Fruit fly (Drosophila melanogaster) whole organism, adult: Measurements from ENCODE around the gene RpS14b.
A peak's percentile ranks its signal among the peaks of the same experiment; 100 is the strongest.

Experiments used
- CG11617 ChIP-seq: fragments of 200-800 bp; sonication (Bioruptor generic); optimal IDR thresholded peaks from 2 replicates; lab custom pipeline; 2017; ENCODE audit warnings: mild to moderate bottlenecking, missing biosample characterization, missing genetic modification reagents, missing genetic modification characterization
- CG12768 ChIP-seq: fragments of 200-800 bp; sonication (Bioruptor generic); optimal IDR thresholded peaks from 2 replicates; lab custom pipeline; 2017; ENCODE audit warnings: missing biosample characterization, missing genetic modification characterization, mild to moderate bottlenecking, moderate library complexity, missing genetic modification reagents
- CG14711 ChIP-seq: fragments of 200-800 bp; sonication (Bioruptor generic); optimal IDR thresholded peaks from 2 replicates; lab custom pipeline; 2018; ENCODE audit warnings: missing biosample characterization, mild to moderate bottlenecking, missing genetic modification characterization, moderate library complexity
- CG1620 ChIP-seq: fragments of 200-800 bp; sonication (Bioruptor generic); optimal IDR thresholded peaks from 2 replicates; lab custom pipeline; 2016; ENCODE audit warnings: missing biosample characterization, missing genetic modification characterization
- CG33017 ChIP-seq: fragments of 200-800 bp; sonication (Bioruptor generic); optimal IDR thresholded peaks from 2 replicates; lab custom pipeline; 2018; ENCODE audit warnings: missing biosample characterization, mild to moderate bottlenecking, missing genetic modification characterization, moderate library complexity
- CG5204 ChIP-seq: fragments of 200-800 bp; sonication (Bioruptor generic); optimal IDR thresholded peaks from 2 replicates; lab custom pipeline; 2016; ENCODE audit warnings: missing biosample characterization, missing genetic modification characterization
- CG7045 ChIP-seq: fragments of 200-800 bp; sonication (Bioruptor generic); optimal IDR thresholded peaks from 2 replicates; lab custom pipeline; 2017; ENCODE audit warnings: missing biosample characterization, mild to moderate bottlenecking, missing genetic modification characterization
- CG7101 ChIP-seq: fragments of 200-800 bp; sonication (Bioruptor generic); optimal IDR thresholded peaks from 2 replicates; lab custom pipeline; 2018; ENCODE audit warnings: missing biosample characterization, mild to moderate bottlenecking, missing genetic modification characterization, moderate library complexity
- Clk ChIP-seq: fragments of 200-800 bp; sonication (Bioruptor generic); optimal IDR thresholded peaks from 2 replicates; lab custom pipeline; 2017; ENCODE audit warnings: missing biosample characterization, missing genetic modification characterization
- Crg-1 ChIP-seq: fragments of 200-800 bp; sonication (Bioruptor generic); optimal IDR thresholded peaks from 2 replicates; lab custom pipeline; 2016; ENCODE audit warnings: missing biosample characterization, missing genetic modification characterization
- Hr96 ChIP-seq: fragments of 200-800 bp; sonication (Bioruptor generic); optimal IDR thresholded peaks from 2 replicates; lab custom pipeline; 2016; ENCODE audit warnings: missing biosample characterization, missing genetic modification characterization
- Mnt ChIP-seq: fragments of 200-800 bp; sonication (Bioruptor generic); optimal IDR thresholded peaks from 2 replicates; lab custom pipeline; 2016; ENCODE audit warnings: missing biosample characterization, mild to moderate bottlenecking, missing genetic modification characterization
- bab1 ChIP-seq: fragments of 200-800 bp; sonication (Bioruptor generic); optimal IDR thresholded peaks from 3 replicates; lab custom pipeline; 2019; ENCODE audit warnings: missing biosample characterization, mild to moderate bottlenecking, missing genetic modification characterization, moderate library complexity
- cic ChIP-seq: fragments of 200-800 bp; sonication (Bioruptor generic); optimal IDR thresholded peaks from 2 replicates; lab custom pipeline; 2017; ENCODE audit warnings: missing biosample characterization, mild to moderate bottlenecking, missing genetic modification characterization, moderate library complexity
- cnc ChIP-seq, 2 experiments: fragments of >200 bp; optimal IDR thresholded peaks; 2 replicates each; lab custom pipeline; 2017
- kay ChIP-seq: fragments of 200-800 bp; sonication (Bioruptor generic); peaks from one replicate; lab custom pipeline; 2016; ENCODE audit warnings: missing biosample characterization, missing genetic modification characterization, borderline replicate concordance
- ovo ChIP-seq: fragments of 200-800 bp; sonication (Bioruptor generic); optimal IDR thresholded peaks from 2 replicates; lab custom pipeline; 2016; ENCODE audit warnings: missing biosample characterization, missing genetic modification characterization
- pad ChIP-seq: fragments of 200-800 bp; sonication (Bioruptor generic); optimal IDR thresholded peaks from 3 replicates; lab custom pipeline; 2017; ENCODE audit warnings: missing biosample characterization, missing genetic modification characterization, mild to moderate bottlenecking, moderate library complexity, missing genetic modification reagents
- tj ChIP-seq: fragments of 200-800 bp; sonication (Bioruptor generic); optimal IDR thresholded peaks from 3 replicates; lab custom pipeline; 2017; ENCODE audit warnings: missing biosample characterization, mild to moderate bottlenecking, missing genetic modification characterization, moderate library complexity
- toe ChIP-seq: fragments of 200-800 bp; sonication (Bioruptor generic); optimal IDR thresholded peaks from 2 replicates; lab custom pipeline; 2016; ENCODE audit warnings: missing biosample characterization, missing genetic modification characterization

RpS14b gene

DNA sequence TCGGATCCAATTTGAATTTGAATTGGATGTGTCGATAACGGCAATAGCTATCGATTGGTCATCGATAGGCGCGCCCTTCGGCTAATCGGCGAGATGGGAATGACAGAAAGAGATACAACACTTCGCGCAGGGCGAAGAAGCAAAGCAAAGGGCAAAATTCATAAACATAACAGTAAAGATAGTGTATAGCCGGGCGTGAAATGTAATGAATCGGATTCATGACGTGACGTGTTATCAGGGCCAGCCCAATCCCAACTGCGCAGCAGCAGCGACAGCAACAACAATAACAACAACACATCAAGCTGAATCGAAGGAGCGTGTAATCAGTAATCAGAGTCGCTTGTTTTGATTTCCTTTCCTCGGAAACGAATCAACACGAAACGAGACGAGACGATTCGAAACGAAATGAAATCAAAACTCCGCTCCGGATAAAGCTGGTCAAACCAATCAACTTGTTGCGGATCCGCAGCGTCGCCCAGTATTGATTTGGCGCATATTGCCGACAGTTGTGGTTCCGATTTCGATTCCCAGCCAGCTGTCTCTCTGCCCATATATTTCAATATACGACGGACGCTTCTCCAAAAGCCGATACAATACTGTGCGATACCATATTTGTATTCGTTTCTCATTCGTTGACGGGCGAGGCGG, 22.6 kb upstream of the RpS14b start, which contains the start of gene snz:
snz (plus strand) TSS at position 107 of the 648 bp plus-strand sequence.
- TF ChIP-seq Mnt (GFP tag; lab: Kevin White, UChicago) (peak; percentile 35), CG14711 (tag; lab: Kevin White, UChicago) (peak; percentile 18), Clk (no peak), pad (no peak), CG11617 (GFP tag; lab: Kevin White, UChicago) (peak; percentile 20), cnc (optimal IDR thresholded peaks at IDR 0.05; lab: Kevin White, UChicago) (no peak), tj (GFP tag; lab: Kevin White, UChicago) (peak; percentile 46), CG12768 (no peak), cic (GFP tag; lab: Kevin White, UChicago) (peak; percentile 62), CG7101 (tag; lab: Kevin White, UChicago) (peak; percentile 38), CG7045 (GFP tag; lab: Kevin White, UChicago) (no peak), Crg-1 (no peak), bab1 (peak; percentile 11), CG5204 (no peak), Hr96 (no peak), CG1620 (GFP tag; lab: Kevin White, UChicago) (no peak), kay (GFP tag; lab: Kevin White, UChicago) (no peak), CG33017 (tag; lab: Kevin White, UChicago) (no peak), toe (GFP tag; lab: Kevin White, UChicago) (no peak), ovo (GFP tag; lab: Kevin White, UChicago) (peak; percentile 50)

DNA sequence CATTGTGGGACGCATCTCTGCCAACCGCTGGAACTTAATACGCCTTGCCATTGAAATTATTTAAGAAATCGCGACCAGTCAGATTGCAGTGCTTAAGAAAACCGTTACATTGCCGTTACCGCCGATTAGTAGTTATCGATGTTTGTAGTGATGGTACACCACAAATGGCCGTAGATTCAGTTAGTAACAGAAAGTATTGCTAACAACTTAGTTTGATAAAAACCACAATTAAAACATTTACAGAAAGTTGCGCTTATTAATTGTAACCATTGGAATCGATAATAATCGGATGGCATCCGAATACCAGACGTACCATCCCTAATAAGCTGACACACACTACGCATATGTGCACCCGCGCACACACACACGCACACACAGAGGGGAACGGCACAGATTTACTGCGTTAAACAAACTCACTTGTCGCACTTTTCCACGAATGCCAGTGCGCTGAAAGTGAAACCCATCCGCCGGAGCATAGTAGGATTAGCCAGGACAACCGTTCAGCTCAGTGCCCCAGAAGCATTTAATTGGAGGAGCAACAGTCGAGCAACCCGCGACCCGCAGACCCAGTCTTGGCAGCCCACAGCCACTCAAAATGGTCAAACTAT, 14.5 kb upstream of the RpS14b start, which contains the start of the genes hdm and Ykt6:
hdm (minus strand) TSS at position 51 of the 608 bp plus-strand sequence.
Ykt6 (plus strand) TSS at position 329 of the 608 bp plus-strand sequence.
- TF ChIP-seq CG11617 (GFP tag; lab: Kevin White, UChicago): peak; percentile 77
- TF ChIP-seq tj (GFP tag; lab: Kevin White, UChicago): peak; percentile 72
- TF ChIP-seq bab1: peak; percentile 91
- peak; percentile 38 for TF ChIP-seq CG12768
- TF ChIP-seq toe (GFP tag; lab: Kevin White, UChicago): peak; percentile 86
- no peak for TF ChIP-seq Hr96
- TF ChIP-seq cic (GFP tag; lab: Kevin White, UChicago): peak; percentile 11
- no peak for TF ChIP-seq cnc (optimal IDR thresholded peaks at IDR 0.05; lab: Kevin White, UChicago)
- TF ChIP-seq CG33017 (tag; lab: Kevin White, UChicago): peak; percentile 42
- TF ChIP-seq kay (GFP tag; lab: Kevin White, UChicago): no peak
- no peak for TF ChIP-seq CG7045 (GFP tag; lab: Kevin White, UChicago)
- TF ChIP-seq Mnt (GFP tag; lab: Kevin White, UChicago): peak; percentile 83
- TF ChIP-seq Clk: no peak
- peak; percentile 84 for TF ChIP-seq CG7101 (tag; lab: Kevin White, UChicago)
- no peak for TF ChIP-seq CG5204
- TF ChIP-seq CG1620 (GFP tag; lab: Kevin White, UChicago): peak; percentile 88
- peak; percentile 84 for TF ChIP-seq Crg-1
- TF ChIP-seq pad: peak; percentile 96
- TF ChIP-seq ovo (GFP tag; lab: Kevin White, UChicago): peak; percentile 92
- peak; percentile 82 for TF ChIP-seq CG14711 (tag; lab: Kevin White, UChicago)

DNA sequence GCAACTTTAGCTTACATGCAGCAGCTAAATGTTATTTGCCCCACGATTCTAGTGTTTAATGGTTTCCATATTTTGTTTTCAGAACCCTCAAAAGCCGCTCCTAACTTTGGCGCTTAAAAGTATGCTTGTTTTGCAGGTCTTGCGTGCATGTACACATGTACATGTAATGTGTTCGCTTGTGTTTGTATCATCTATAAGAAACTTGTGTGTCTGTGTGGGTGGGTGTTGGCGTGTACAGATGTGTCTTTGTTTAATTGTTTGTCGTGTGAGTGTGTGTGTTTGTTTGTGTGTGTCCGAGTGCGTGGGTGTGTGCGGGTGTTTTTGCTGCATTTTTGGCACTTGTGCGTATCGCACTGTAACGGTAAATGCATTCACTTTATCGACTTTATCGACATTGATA, 11.6 kb upstream of the RpS14b start:
- TF ChIP-seq CG14711 (tag; lab: Kevin White, UChicago): no peak
- no peak for TF ChIP-seq CG11617 (GFP tag; lab: Kevin White, UChicago)
- TF ChIP-seq Crg-1: no peak
- no peak for TF ChIP-seq Hr96
- no peak for TF ChIP-seq pad
- TF ChIP-seq bab1: no peak

DNA sequence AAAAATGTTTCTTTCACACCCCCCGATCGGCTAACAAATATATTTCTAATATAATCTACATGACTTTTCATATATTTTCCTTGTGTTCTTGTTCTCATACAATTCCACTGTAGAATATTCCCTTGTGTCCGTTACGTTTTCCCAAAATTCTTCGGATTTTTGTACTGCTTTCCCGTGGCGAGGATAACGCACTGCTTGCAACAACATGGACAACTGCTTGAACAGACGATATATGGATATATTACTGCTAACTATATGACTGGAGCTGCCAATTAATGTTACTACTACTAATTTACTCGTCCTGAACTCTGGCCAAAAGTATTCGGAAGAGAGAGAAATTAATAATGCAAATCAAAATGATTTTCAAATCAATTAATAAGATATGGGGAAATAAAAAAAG, 9.8 kb upstream of the RpS14b start:
- TF ChIP-seq bab1: no peak
- no peak for TF ChIP-seq CG5204
- TF ChIP-seq ovo (GFP tag; lab: Kevin White, UChicago): no peak
- no peak for TF ChIP-seq kay (GFP tag; lab: Kevin White, UChicago)
- no peak for TF ChIP-seq cic (GFP tag; lab: Kevin White, UChicago)
- no peak for TF ChIP-seq cnc (optimal IDR thresholded peaks at IDR 0.05; lab: Kevin White, UChicago)
- no peak for TF ChIP-seq CG12768
- no peak for TF ChIP-seq tj (GFP tag; lab: Kevin White, UChicago)
- TF ChIP-seq Crg-1: no peak
- no peak for TF ChIP-seq CG14711 (tag; lab: Kevin White, UChicago)
- TF ChIP-seq Hr96: no peak
- no peak for TF ChIP-seq pad
- no peak for TF ChIP-seq CG1620 (GFP tag; lab: Kevin White, UChicago)

DNA sequence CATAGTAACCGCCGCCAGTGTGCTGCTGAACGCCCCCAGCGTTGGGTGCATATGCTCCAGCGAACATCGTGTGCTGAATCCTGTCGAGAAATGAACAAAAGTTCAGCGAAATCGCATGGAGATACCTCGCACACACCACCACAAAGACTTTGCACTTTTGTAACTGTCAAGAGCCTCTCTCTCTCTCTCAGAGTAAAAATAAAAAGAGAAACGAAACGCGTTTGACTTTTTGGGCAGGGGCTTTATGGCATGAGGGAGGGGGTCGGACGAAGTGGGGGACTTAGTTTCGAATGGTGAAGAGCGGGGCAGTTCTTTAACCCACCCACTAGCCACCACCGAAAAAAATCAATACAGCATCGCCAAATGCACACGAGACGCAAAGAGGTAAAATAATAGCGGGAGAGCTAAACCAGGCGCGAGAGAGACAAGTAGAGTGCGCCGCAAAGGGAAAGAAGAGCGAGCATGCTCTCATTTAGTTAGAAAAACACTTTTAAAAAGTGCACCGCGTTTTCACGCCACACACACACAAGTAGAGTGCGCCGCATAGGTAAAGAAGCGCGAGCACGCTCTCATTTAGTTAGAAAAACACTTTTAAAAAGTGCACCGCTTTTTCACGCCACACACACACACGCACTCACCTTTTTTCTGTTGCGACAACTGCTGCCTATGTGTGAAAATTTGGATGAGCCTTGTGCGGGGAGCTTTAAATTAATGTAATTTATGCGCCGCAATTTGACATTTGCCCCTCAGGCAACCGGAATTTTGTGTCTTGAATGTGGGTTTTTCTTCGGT, 4.3 kb upstream of the RpS14b start:
- TF ChIP-seq pad (peak; percentile 25), tj (GFP tag; lab: Kevin White, UChicago) (peak; percentile 8), ovo (GFP tag; lab: Kevin White, UChicago) (no peak), CG11617 (GFP tag; lab: Kevin White, UChicago) (no peak), CG7101 (tag; lab: Kevin White, UChicago) (peak; percentile 19), CG12768 (peak; percentile 6)
